Fruit fly (Drosophila melanogaster): ENCODE measurements around the gene CG32988.

CG32988 gene

DNA sequence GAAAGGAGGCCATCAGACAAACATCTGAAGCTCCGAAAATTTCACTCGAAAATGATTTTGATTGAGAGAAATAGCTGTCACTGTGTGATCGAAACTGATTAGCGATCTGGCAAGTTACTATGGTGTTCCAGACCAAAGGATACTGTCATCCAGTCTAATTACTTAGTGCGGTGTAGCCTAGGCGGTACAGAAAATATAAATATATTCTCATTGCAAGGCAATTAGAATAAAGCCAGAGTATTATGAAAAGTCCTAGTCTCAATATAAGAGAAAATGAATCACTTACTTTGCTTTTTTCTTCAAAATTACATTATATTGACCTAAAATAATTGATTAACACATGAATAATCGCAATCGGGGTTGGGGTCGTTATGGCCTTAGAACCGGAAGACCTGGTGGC, at the start of gene CG32988:
Gene CG32988, plus strand, starts transcription at position 301 of the 400 bp plus-strand sequence.
- TF ChIP-seq CG17801 (GFP tag; optimal IDR thresholded peaks at IDR 0.05; ENCODE audit: partially characterized antibody), result no peak

DNA sequence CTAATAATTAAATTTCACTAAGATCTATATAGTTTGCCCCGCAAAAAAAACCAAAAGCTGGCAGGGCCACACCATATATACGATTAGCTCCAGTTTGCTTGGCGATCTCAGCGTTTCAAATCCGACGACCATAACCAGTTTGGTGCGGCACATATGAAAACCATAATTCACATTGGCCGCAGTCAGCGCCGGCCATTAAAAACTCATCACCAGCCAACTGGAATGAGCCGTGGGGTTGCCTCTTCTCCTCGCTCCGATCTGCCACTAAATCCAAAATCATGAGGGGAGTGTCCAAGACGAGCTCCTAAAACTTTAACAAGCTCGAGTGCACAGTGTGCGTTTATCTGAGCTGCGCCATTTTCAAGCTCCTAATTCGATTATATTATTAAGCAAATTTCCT, 47.3 kb upstream of the CG32988 start:
- no peak for TF ChIP-seq CG17801 (GFP tag; optimal IDR thresholded peaks at IDR 0.05; ENCODE audit: partially characterized antibody)

DNA sequence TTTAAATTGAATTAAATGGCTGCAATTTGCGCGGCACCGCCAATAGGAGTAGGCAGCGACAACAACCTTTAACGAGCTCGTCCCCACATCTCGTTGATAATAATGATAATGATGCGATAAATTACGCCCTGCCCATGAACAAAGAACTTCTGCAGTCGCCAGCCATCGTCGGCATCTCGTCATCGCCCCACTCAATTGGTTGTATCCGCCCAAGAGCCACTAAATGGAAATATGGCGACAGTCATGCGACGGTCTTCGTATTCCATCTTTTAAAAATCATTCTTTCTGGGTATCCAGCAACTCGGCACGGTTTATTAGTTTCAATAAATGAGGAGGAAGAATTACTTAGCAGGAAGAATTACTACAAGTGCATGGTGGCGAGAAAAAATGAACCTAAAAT, 44.1 kb upstream of the CG32988 start:
- TF ChIP-seq CG17801 (GFP tag; optimal IDR thresholded peaks at IDR 0.05; ENCODE audit: partially characterized antibody), result no peak

DNA sequence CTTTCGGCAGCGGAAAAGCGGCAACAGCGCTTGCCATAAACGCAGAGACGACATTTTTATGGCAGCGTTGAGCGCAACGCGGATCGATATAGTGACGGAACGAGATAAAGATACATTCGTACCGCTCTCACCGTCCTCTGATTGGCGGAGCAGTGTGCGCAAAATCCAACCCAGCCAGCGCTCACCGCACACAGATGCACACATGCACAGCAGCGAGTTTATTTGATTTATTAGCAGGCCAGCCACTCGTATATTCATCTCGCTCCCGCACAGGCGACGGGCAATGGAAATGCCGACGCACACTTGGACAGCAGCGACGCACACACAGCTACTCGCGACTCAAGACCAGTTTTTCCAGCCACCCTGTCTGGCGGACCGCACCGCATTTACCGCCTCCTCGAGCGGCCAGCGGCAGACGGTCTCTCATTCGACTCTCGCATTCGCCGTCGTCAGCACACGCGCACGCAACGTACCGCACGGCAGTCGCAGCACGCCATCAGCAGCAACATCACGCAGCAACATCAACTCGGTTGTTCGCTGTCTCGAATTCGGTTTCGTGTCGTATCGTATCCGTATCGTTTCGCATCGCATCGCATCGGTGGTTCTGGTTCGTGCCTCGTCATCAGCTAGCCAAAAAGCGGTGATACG, 39.3 kb upstream of the CG32988 start, which contains the start of gene SoxN:
Gene SoxN, plus strand, starts transcription at position 424 of the 648 bp plus-strand sequence.
- no peak for TF ChIP-seq CG17801 (GFP tag; optimal IDR thresholded peaks at IDR 0.05; ENCODE audit: partially characterized antibody)

DNA sequence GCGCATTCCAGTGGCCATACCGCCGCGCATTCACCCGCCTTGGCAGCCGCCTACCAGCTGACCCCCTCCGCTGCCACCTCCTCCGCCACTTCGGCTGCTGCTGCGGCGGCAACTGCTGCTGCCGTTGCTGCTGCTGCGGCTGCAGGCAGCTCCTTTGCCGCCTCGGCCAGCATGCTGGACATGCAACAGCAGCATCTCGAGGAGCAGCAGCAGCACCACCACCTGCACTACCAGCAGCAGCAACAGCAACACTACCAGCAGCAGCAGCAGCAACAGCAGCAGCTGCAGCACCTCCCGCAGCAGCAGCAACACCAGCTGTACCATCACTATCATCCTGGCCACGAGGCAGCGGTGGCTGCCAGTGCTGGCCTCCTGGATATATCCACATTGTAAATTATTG, 36.3 kb upstream of the CG32988 start:
- no peak for TF ChIP-seq CG17801 (GFP tag; optimal IDR thresholded peaks at IDR 0.05; ENCODE audit: partially characterized antibody)

DNA sequence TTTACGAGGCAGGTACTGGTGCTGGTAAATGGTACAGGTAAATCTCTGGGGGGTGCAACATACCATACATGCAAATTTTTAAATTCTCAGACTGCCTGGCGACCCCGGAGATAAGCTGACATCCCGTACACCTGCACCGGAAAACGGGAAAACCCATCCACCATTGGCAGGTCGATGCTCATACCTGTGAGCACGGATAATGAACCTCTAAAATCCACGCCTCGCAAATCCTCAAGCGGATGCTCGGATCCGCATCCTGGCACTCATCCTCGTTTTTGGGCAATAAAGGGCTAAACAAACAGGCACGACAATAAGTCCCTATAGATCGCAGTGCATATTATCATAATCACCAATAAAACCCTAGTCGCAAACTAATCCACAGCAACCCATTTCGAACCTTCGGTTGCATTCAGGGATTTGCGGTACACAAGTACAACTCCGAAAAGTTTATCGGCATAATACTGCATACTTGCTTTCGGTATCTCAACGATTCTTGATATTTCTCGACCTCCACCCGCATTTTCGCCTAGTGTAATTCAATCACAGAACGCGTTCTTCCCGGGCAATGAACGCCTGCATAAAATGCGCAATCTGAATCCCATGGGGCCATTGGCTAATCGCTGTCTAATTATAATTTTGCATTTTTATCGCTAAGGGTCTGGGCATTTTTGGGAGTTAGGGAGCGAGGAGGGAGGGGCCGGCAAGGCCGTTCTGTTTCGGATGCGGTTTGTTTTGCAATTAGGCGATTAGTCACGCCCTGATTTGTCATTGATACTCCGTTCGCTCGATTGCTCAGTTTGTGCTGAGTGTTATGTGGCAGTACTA, 32.1 kb upstream of the CG32988 start:
- TF ChIP-seq CG17801 (GFP tag; optimal IDR thresholded peaks at IDR 0.05; ENCODE audit: partially characterized antibody), result no peak

DNA sequence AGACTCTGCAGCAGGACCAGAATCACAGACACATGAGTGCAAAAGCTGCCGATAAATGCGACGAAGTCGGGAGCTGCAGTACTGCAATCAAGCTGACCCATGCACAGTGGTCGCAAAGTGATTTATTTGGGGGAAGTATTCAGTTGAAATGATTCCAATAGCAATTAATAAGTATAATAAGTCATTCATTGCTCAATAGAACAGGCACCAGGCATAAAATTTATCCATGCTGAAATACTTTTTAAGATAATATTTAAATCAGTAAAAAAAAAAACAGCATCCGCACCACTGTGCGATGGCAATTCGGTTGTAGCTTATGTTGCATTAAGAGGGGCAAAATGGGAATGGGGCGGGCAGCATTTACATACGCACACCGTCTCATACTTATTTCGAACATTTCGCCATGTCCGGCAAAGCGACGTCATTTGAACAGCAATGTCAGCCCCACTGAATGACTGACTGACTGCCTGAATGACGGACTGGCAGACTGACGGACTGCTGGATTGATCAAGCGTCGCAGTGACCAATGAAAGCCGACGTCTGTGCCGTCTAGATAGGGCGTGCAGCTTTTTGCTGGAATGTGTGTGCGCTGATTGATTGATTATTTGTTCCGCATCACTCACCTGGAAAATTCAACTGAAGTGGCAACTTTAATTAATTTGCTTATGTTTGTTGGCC, 29.7 kb upstream of the CG32988 start:
- no peak for TF ChIP-seq CG17801 (GFP tag; optimal IDR thresholded peaks at IDR 0.05; ENCODE audit: partially characterized antibody)

DNA sequence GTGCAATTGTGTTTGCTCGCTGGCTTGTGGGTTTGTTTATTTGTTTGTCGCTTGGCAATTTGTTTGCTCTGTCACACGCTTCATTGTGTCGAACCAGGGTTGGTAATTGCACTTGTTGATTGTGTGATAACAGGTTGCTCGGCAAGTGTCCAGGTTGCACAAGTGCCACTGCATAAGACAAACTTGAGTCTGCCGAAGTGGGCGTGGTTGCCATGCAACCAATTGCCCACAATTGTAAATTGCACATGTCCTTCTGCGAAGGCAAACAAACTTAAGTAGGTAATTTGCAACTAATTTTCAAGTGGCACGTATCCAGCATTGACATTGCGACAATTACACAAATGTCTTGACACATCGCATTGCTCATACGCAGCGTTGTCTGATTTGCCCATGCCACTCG, 25.5 kb upstream of the CG32988 start:
- TF ChIP-seq CG17801 (GFP tag; optimal IDR thresholded peaks at IDR 0.05; ENCODE audit: partially characterized antibody), result no peak

DNA sequence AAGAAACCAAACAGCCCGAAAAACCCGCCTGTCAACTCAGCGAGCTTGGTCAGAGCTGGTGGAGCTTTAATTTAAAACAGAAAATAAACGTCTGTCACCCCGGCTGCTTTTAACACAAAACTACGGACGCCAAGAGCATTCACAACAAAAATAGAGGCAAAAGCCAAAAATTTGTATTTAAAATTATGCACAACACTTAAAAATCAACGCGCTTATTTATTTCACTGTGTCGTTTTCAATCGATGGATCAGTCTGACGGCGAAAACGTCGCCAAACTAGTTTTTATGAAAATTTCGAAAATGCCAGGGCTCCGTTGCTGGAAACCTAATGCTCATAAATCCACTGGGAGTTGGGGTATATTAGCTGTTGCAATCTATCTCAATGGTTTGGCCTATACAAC, 23.9 kb upstream of the CG32988 start:
- TF ChIP-seq CG17801 (GFP tag; optimal IDR thresholded peaks at IDR 0.05; ENCODE audit: partially characterized antibody), result no peak

DNA sequence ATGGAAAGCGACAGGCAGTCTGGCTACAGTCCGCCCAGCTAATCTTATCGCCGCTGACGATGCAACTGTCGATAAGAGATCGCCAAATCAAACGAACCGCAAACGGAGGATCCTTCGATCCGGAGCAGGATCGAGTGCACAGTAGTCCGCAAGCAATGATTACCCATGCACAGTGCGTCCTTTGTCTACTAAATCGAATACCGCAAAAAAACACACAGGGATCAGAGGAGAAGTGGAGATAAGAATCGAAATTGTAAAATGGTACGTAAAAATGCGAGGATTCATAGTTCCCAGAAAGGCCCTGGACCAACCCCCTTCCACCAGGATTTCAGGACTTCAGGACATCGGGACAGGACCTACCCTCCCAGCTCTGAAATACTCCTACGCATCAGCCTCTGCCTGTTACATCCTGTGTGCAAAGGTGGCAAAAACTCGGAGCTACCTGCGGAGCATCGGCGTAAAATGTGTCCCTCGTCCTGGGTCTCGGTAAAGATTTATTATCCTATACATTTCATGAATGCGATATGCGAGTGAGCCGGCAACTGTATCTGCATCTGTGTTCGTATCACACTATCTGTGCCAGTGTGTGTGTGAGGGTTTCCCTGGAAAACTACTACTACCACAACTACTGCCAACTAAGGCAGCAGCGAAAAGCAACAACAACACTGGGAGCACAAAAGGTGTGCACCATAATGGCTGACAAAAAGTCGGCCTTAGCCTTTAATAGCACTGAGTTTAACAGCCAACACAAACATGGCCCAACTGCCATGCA, 23.0 kb upstream of the CG32988 start:
- TF ChIP-seq CG17801 (GFP tag; optimal IDR thresholded peaks at IDR 0.05; ENCODE audit: partially characterized antibody), result no peak

DNA sequence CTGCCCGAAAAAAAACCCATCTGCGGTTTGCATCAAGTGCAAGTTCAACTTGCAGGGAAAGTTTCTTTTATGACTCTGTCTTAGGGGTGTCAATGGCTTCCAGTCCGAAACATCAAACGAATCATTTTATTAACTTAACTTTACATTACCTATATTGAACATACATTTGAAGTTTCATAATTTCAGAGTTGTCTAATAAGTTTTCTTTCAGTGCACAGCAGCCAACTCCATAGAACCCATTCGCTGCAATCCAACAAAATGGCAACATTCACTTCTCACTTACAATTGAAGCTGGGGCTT, 22.5 kb upstream of the CG32988 start:
- TF ChIP-seq CG17801 (GFP tag; optimal IDR thresholded peaks at IDR 0.05; ENCODE audit: partially characterized antibody), result no peak

DNA sequence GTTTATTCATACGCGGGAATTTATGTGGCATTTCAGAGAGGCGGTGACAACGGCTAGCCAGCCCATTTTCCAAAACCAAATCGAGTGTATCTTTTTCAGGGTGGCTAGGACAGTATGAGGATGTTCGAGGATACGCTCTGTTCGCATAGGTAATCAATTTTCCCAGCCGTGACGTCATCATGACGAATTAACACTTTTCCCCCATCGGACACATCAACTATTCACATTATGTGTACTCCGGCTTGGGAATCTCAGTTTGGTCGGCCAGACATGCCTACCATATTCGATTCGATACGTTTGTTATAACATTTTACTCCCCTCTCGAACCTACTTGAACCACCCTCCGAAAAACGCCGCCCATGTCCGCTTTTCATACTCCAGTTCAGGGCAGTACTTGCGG, 21.1 kb upstream of the CG32988 start:
- TF ChIP-seq CG17801 (GFP tag; optimal IDR thresholded peaks at IDR 0.05; ENCODE audit: partially characterized antibody), result no peak

DNA sequence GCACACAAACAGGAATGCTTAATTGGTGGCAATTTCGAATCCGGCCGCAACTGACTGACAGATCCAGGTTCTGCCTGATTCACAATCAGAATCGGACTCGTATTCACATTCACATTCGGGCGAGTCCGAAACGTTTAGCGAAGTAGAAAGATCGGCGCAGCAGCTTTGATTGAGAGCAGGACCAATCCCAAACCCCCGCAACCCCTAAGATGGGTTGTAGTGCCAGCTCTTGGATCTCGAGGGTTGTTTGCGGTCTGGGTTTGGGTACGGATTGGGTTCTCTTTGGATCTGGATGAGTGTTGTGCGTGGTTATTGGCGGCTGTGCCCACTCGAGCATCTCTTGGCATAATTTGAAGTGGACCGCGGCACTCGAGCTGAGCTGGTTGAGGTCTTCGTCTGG, 20.0 kb upstream of the CG32988 start:
- no peak for TF ChIP-seq CG17801 (GFP tag; optimal IDR thresholded peaks at IDR 0.05; ENCODE audit: partially characterized antibody)

DNA sequence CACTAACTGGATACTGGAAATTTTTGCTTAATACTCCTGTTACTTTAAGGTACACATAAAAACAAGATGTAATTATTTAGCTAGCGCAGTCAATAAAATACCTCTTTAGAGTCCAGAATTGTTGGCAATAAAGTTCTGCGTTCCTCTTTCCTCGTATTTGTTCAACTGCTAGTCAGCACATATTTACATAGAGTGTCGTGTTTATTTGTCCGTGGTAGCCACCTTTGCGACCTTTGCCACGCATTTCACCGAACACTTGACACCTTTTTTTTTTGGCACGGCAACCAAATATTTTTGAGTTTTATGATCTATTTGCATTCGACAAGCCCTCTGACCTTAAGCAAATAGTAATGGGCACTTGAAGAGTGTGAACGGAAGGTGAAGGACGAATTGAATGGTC, 18.7 kb upstream of the CG32988 start:
- no peak for TF ChIP-seq CG17801 (GFP tag; optimal IDR thresholded peaks at IDR 0.05; ENCODE audit: partially characterized antibody)
